Worm (Caenorhabditis elegans) whole organism, mixed stage, embryonic: ENCODE results near the gene Y94A7B.11.

Experiments used
- nhr-76 ChIP-seq: sonication (generic microtip); optimal IDR thresholded peaks from 2 replicates; lab custom pipeline; 2017; ENCODE audit warnings: missing biosample characterization, missing genetic modification characterization
- snpc-4 ChIP-seq: fragments of 150-350 bp; optimal IDR thresholded peaks from 2 replicates; lab custom pipeline; 2014; ENCODE audit warnings: missing biosample characterization, missing genetic modification characterization
- ztf-11 ChIP-seq: fragments of 150-350 bp; optimal IDR thresholded peaks from 2 replicates; lab custom pipeline; 2014; ENCODE audit warnings: missing biosample characterization, missing genetic modification characterization

- TF ChIP-seq snpc-4 (tag; lab: Kevin White, UChicago) (no peak), ztf-11 (tag; lab: Kevin White, UChicago) (no peak), nhr-76 (tag; lab: Kevin White, UChicago) (no peak)
These were observed 7.6 kb upstream of the Y94A7B.11 start, which contains the start of gene srh-296 for ce11 chrV:17810053-17810452.
